Worm (Caenorhabditis elegans) whole organism, L2 larva: ENCODE results near the gene phb-2.

Experiments used
- elt-1 ChIP-seq: fragments of 150-350 bp; optimal IDR thresholded peaks from 2 replicates; lab custom pipeline; 2014; ENCODE audit warnings: missing biosample characterization, missing genetic modification characterization
- lsy-2 ChIP-seq, 2 experiments: fragments of 150-350 bp in 1 of 2; sonication (generic microtip) in 1 of 2; optimal IDR thresholded peaks; 2 replicates each; lab custom pipeline; 2014 to 2017; ENCODE audit warnings: missing biosample characterization in 2 of 2, missing genetic modification characterization in 2 of 2
- nhr-11 ChIP-seq: fragments of 150-350 bp; optimal IDR thresholded peaks from 2 replicates; lab custom pipeline; 2014; ENCODE audit warnings: missing biosample characterization, missing genetic modification characterization
- unc-55 ChIP-seq: fragments of 150-350 bp; sonication (generic microtip); optimal IDR thresholded peaks from 3 replicates; lab custom pipeline; 2014; ENCODE audit warnings: missing biosample characterization, missing genetic modification reagents, missing genetic modification characterization

- no peak for TF ChIP-seq elt-1 (tag; lab: Kevin White, UChicago)
- TF ChIP-seq lsy-2 (tag; optimal IDR thresholded peaks at IDR 0.05; lab: Kevin White, UChicago) = no peak
- no peak for TF ChIP-seq unc-55 (GFP tag; lab: Kevin White, UChicago)
- TF ChIP-seq nhr-11 = no peak
Observed at ce11 chrII:6294261-6294660, 43.0 kb downstream of the phb-2 start, which contains the start of gene mps-1.
